Worm (Caenorhabditis elegans) whole organism, mixed stage, embryonic: ENCODE measurements around the gene C44E12.1.

Experiments
- M03D4.4 ChIP-seq: sonication (generic microtip); optimal IDR thresholded peaks from 2 replicates; lab custom pipeline; 2017; ENCODE audit warnings: mild to moderate bottlenecking, missing genetic modification characterization, missing compliant biosample characterization
- bed-3 ChIP-seq: fragments of 200-800 bp; sonication (Bioruptor generic); optimal IDR thresholded peaks from 3 replicates; lab custom pipeline; 2018; ENCODE audit warnings: mild to moderate bottlenecking, missing genetic modification characterization, moderate library complexity, missing compliant biosample characterization
- ceh-39 ChIP-seq: fragments of 150-350 bp; optimal IDR thresholded peaks from 2 replicates; lab custom pipeline; 2014; ENCODE audit warnings: missing biosample characterization, missing genetic modification characterization
- ceh-43 ChIP-seq: fragments of 200-800 bp; sonication (Bioruptor generic); optimal IDR thresholded peaks from 2 replicates; lab custom pipeline; 2018; ENCODE audit warnings: mild to moderate bottlenecking, missing genetic modification characterization, moderate library complexity, missing compliant biosample characterization
- ceh-83 ChIP-seq: fragments of 200-800 bp; sonication (Bioruptor generic); optimal IDR thresholded peaks from 2 replicates; lab custom pipeline; 2018; ENCODE audit warnings: mild to moderate bottlenecking, missing genetic modification characterization, missing compliant biosample characterization
- ces-1 ChIP-seq: fragments of 150-350 bp; optimal IDR thresholded peaks from 2 replicates; lab custom pipeline; 2014; ENCODE audit warnings: missing biosample characterization, missing genetic modification reagents, missing genetic modification characterization
- cnd-1 ChIP-seq: fragments of 200-800 bp; sonication (Bioruptor generic); optimal IDR thresholded peaks from 2 replicates; lab custom pipeline; 2018; ENCODE audit warnings: mild to moderate bottlenecking, missing genetic modification characterization, missing compliant biosample characterization
- drap-1 ChIP-seq: fragments of 200-800 bp; sonication (Bioruptor generic); optimal IDR thresholded peaks from 3 replicates; lab custom pipeline; 2018; ENCODE audit warnings: mild to moderate bottlenecking, missing genetic modification characterization, missing compliant biosample characterization
- elt-1 ChIP-seq: sonication (generic microtip); optimal IDR thresholded peaks from 2 replicates; lab custom pipeline; 2017; ENCODE audit warnings: missing genetic modification characterization, mild to moderate bottlenecking, missing compliant biosample characterization, antibody characterized with exemption, moderate library complexity, borderline replicate concordance; ENCODE audit not compliant: insufficient read depth
- elt-3 ChIP-seq: fragments of 150-350 bp; optimal IDR thresholded peaks from 2 replicates; lab custom pipeline; 2014; ENCODE audit warnings: missing biosample characterization, missing genetic modification characterization
- flh-1 ChIP-seq: fragments of 200-800 bp; sonication (Bioruptor generic); optimal IDR thresholded peaks from 2 replicates; lab custom pipeline; 2018; ENCODE audit warnings: mild to moderate bottlenecking, missing genetic modification characterization, moderate library complexity, missing compliant biosample characterization
- ham-2 ChIP-seq: fragments of 200-800 bp; sonication (Bioruptor generic); optimal IDR thresholded peaks from 2 replicates; lab custom pipeline; 2018; ENCODE audit warnings: mild to moderate bottlenecking, missing genetic modification characterization, missing compliant biosample characterization
- hlh-1 ChIP-seq: fragments of 150-350 bp; optimal IDR thresholded peaks from 2 replicates; lab custom pipeline; 2014; ENCODE audit warnings: missing biosample characterization, missing genetic modification reagents, missing genetic modification characterization
- lin-13 ChIP-seq: fragments of 150-350 bp; optimal IDR thresholded peaks from 2 replicates; lab custom pipeline; 2014; ENCODE audit warnings: missing biosample characterization, missing genetic modification characterization
- lin-32 ChIP-seq: fragments of 200-800 bp; sonication (Bioruptor generic); optimal IDR thresholded peaks from 2 replicates; lab custom pipeline; 2018; ENCODE audit warnings: mild to moderate bottlenecking, missing genetic modification characterization, missing compliant biosample characterization
- mab-5 ChIP-seq: fragments of 150-350 bp; optimal IDR thresholded peaks from 2 replicates; lab custom pipeline; 2014; ENCODE audit warnings: missing biosample characterization, missing genetic modification characterization
- mep-1 ChIP-seq: fragments of 150-350 bp; optimal IDR thresholded peaks from 2 replicates; lab custom pipeline; 2017; ENCODE audit warnings: missing biosample characterization, missing genetic modification reagents, missing genetic modification characterization, inconsistent platforms
- mls-2 ChIP-seq: sonication (generic microtip); optimal IDR thresholded peaks from 2 replicates; lab custom pipeline; 2016; ENCODE audit warnings: mild to moderate bottlenecking, missing genetic modification characterization, moderate library complexity, missing compliant biosample characterization
- nhr-12 ChIP-seq: fragments of 150-350 bp; optimal IDR thresholded peaks from 2 replicates; lab custom pipeline; 2014; ENCODE audit warnings: missing biosample characterization, missing genetic modification characterization
- nhr-2 ChIP-seq: fragments of 150-350 bp; optimal IDR thresholded peaks from 2 replicates; lab custom pipeline; 2014; ENCODE audit warnings: missing biosample characterization, missing genetic modification characterization
- nhr-237 ChIP-seq: fragments of 150-350 bp; optimal IDR thresholded peaks from 2 replicates; lab custom pipeline; 2014; ENCODE audit warnings: missing biosample characterization, missing genetic modification characterization
- nhr-28 ChIP-seq: fragments of 150-350 bp; optimal IDR thresholded peaks from 2 replicates; lab custom pipeline; 2014; ENCODE audit warnings: missing biosample characterization, missing genetic modification characterization
- nhr-76 ChIP-seq: sonication (generic microtip); optimal IDR thresholded peaks from 2 replicates; lab custom pipeline; 2017; ENCODE audit warnings: missing biosample characterization, missing genetic modification characterization
- pha-4 ChIP-seq: fragments of 150-350 bp; optimal IDR thresholded peaks from 2 replicates; lab custom pipeline; 2018; ENCODE audit warnings: missing biosample characterization, missing genetic modification reagents, missing genetic modification characterization
- sem-2 ChIP-seq: fragments of 200-800 bp; sonication (Bioruptor generic); optimal IDR thresholded peaks from 2 replicates; lab custom pipeline; 2018; ENCODE audit warnings: mild to moderate bottlenecking, missing genetic modification characterization, missing compliant biosample characterization
- sptf-1 ChIP-seq: sonication (generic microtip); optimal IDR thresholded peaks from 2 replicates; lab custom pipeline; 2017; ENCODE audit warnings: mild to moderate bottlenecking, missing genetic modification characterization, moderate library complexity, missing compliant biosample characterization
- tbx-8 ChIP-seq: fragments of 200-800 bp; sonication (Bioruptor generic); optimal IDR thresholded peaks from 2 replicates; lab custom pipeline; 2018; ENCODE audit warnings: mild to moderate bottlenecking, missing genetic modification characterization, moderate library complexity, missing compliant biosample characterization
- unc-120 ChIP-seq: sonication (generic microtip); optimal IDR thresholded peaks from 2 replicates; lab custom pipeline; 2017; ENCODE audit warnings: missing genetic modification characterization, missing compliant biosample characterization; ENCODE audit not compliant: poor library complexity, severe bottlenecking
- unc-39 ChIP-seq: fragments of 150-350 bp; optimal IDR thresholded peaks from 2 replicates; lab custom pipeline; 2014; ENCODE audit warnings: missing biosample characterization, missing genetic modification characterization
- unc-62 ChIP-seq: fragments of 150-350 bp; optimal IDR thresholded peaks from 2 replicates; lab custom pipeline; 2014; ENCODE audit warnings: missing biosample characterization, missing genetic modification reagents, missing genetic modification characterization
- zip-8 ChIP-seq: fragments of 150-350 bp; optimal IDR thresholded peaks from 2 replicates; lab custom pipeline; 2014; ENCODE audit warnings: missing biosample characterization, missing genetic modification characterization
- ztf-11 ChIP-seq: fragments of 150-350 bp; optimal IDR thresholded peaks from 2 replicates; lab custom pipeline; 2014; ENCODE audit warnings: missing biosample characterization, missing genetic modification characterization

C44E12.1 gene

ce11 chrX:7578308-7578707 is 18.4 kb upstream of the C44E12.1 start:
- TF ChIP-seq M03D4.4 (no peak), nhr-2 (no peak), ztf-11 (no peak), ces-1 (GFP tag; lab: Kevin White, UChicago) (no peak), drap-1 (GFP tag; lab: Kevin White, UChicago) (no peak), pha-4 (tag; lab: Kevin White, UChicago) (no peak), ceh-83 (no peak), unc-39 (tag; lab: Kevin White, UChicago) (no peak), elt-3 (tag; lab: Kevin White, UChicago) (no peak), sem-2 (GFP tag; lab: Kevin White, UChicago) (no peak), ham-2 (GFP tag; lab: Kevin White, UChicago) (no peak), ceh-43 (GFP tag; lab: Kevin White, UChicago) (no peak), sptf-1 (tag; lab: Kevin White, UChicago) (no peak), nhr-28 (tag; lab: Kevin White, UChicago) (no peak), lin-32 (GFP tag; lab: Kevin White, UChicago) (no peak), elt-1 (tag; lab: Kevin White, UChicago) (no peak), lin-13 (no peak), mab-5 (tag; lab: Kevin White, UChicago) (no peak)

ce11 chrX:7582223-7582622 is 14.5 kb upstream of the C44E12.1 start:
- TF ChIP-seq drap-1 (GFP tag; lab: Kevin White, UChicago) = no peak
- no peak for TF ChIP-seq pha-4 (tag; lab: Kevin White, UChicago)
- TF ChIP-seq mep-1 (tag; lab: Kevin White, UChicago) = no peak
- no peak for TF ChIP-seq mab-5 (tag; lab: Kevin White, UChicago)
- TF ChIP-seq lin-32 (GFP tag; lab: Kevin White, UChicago) = no peak
- no peak for TF ChIP-seq nhr-12 (tag; lab: Kevin White, UChicago)
- TF ChIP-seq unc-120 = no peak
- no peak for TF ChIP-seq ceh-39 (tag; lab: Kevin White, UChicago)
- no peak for TF ChIP-seq elt-1 (tag; lab: Kevin White, UChicago)
- no peak for TF ChIP-seq mls-2 (tag; lab: Kevin White, UChicago)
- TF ChIP-seq nhr-28 (tag; lab: Kevin White, UChicago) = no peak
- TF ChIP-seq unc-39 (tag; lab: Kevin White, UChicago) = no peak
- TF ChIP-seq cnd-1 (tag; lab: Kevin White, UChicago) = no peak
- TF ChIP-seq zip-8 (tag; lab: Kevin White, UChicago) = no peak
- no peak for TF ChIP-seq nhr-76 (tag; lab: Kevin White, UChicago)
- TF ChIP-seq flh-1 = no peak
- TF ChIP-seq lin-13 = no peak
- no peak for TF ChIP-seq sptf-1 (tag; lab: Kevin White, UChicago)
- TF ChIP-seq nhr-237 = no peak

- TF ChIP-seq unc-120 = no peak
- no peak for TF ChIP-seq sem-2 (GFP tag; lab: Kevin White, UChicago)
- TF ChIP-seq hlh-1 (tag; lab: Kevin White, UChicago) = no peak
- no peak for TF ChIP-seq elt-1 (tag; lab: Kevin White, UChicago)
- no peak for TF ChIP-seq sptf-1 (tag; lab: Kevin White, UChicago)
- TF ChIP-seq ztf-11 = no peak
- no peak for TF ChIP-seq ceh-83
- no peak for TF ChIP-seq bed-3 (GFP tag; lab: Kevin White, UChicago)
- no peak for TF ChIP-seq unc-62
- no peak for TF ChIP-seq elt-3 (tag; lab: Kevin White, UChicago)
- no peak for TF ChIP-seq tbx-8 (GFP tag; lab: Kevin White, UChicago)
- no peak for TF ChIP-seq nhr-237
- no peak for TF ChIP-seq ham-2 (GFP tag; lab: Kevin White, UChicago)
- no peak for TF ChIP-seq M03D4.4
- no peak for TF ChIP-seq mab-5 (tag; lab: Kevin White, UChicago)
- TF ChIP-seq ceh-43 (GFP tag; lab: Kevin White, UChicago) = no peak
- TF ChIP-seq mls-2 (tag; lab: Kevin White, UChicago) = no peak
- TF ChIP-seq zip-8 (tag; lab: Kevin White, UChicago) = no peak
- no peak for TF ChIP-seq unc-39 (tag; lab: Kevin White, UChicago)
Observed at ce11 chrX:7583930-7584329, 12.8 kb upstream of the C44E12.1 start.

- TF ChIP-seq mep-1 (tag; lab: Kevin White, UChicago) (no peak), elt-1 (tag; lab: Kevin White, UChicago) (no peak), sptf-1 (tag; lab: Kevin White, UChicago) (no peak)
- TF ChIP-seq, all 35 proteins: peak for 0
Observed at ce11 chrX:7585610-7586259, 11.0 kb upstream of the C44E12.1 start, which contains the start of gene adt-2. adt-2 (plus strand) TSS chrX:7586209.
